Worm (Caenorhabditis elegans) whole organism, late embryonic: Measurements from ENCODE around the gene F49E11.2.

Experiments
- C08G9.2 ChIP-seq: sonication (generic microtip); optimal IDR thresholded peaks from 2 replicates; lab custom pipeline; 2016; ENCODE audit warnings: mild to moderate bottlenecking, missing genetic modification characterization, moderate library complexity, missing compliant biosample characterization
- F13H6.1 ChIP-seq: sonication (generic microtip); optimal IDR thresholded peaks from 2 replicates; lab custom pipeline; 2016; ENCODE audit warnings: missing genetic modification characterization, missing compliant biosample characterization
- K02D7.2 ChIP-seq: sonication (generic microtip); optimal IDR thresholded peaks from 2 replicates; lab custom pipeline; 2017; ENCODE audit warnings: mild to moderate bottlenecking, missing genetic modification characterization, missing compliant biosample characterization
- K09A11.1 ChIP-seq: sonication (generic microtip); optimal IDR thresholded peaks from 2 replicates; lab custom pipeline; 2017; ENCODE audit warnings: antibody characterized with exemption, mild to moderate bottlenecking, missing genetic modification characterization, missing compliant biosample characterization; ENCODE audit not compliant: insufficient read depth
- Y22D7AL.16 ChIP-seq: sonication (generic microtip); optimal IDR thresholded peaks from 2 replicates; lab custom pipeline; 2016; ENCODE audit warnings: missing genetic modification characterization, missing compliant biosample characterization
- ceh-14 ChIP-seq: sonication (generic microtip); optimal IDR thresholded peaks from 2 replicates; lab custom pipeline; 2016; ENCODE audit warnings: missing genotype, missing genetic modification characterization, missing compliant biosample characterization
- ceh-18 ChIP-seq: sonication (generic microtip); optimal IDR thresholded peaks from 2 replicates; lab custom pipeline; 2016; ENCODE audit warnings: missing genetic modification characterization, missing compliant biosample characterization
- ceh-19 ChIP-seq: fragments of 200-800 bp; sonication (Bioruptor generic); optimal IDR thresholded peaks from 2 replicates; lab custom pipeline; 2018; ENCODE audit warnings: mild to moderate bottlenecking, missing genetic modification characterization, missing compliant biosample characterization
- ceh-2 ChIP-seq: sonication (generic microtip); optimal IDR thresholded peaks from 2 replicates; lab custom pipeline; 2016; ENCODE audit warnings: missing genotype, missing genetic modification characterization, missing compliant biosample characterization
- ceh-31 ChIP-seq: sonication (generic microtip); optimal IDR thresholded peaks from 2 replicates; lab custom pipeline; 2016; ENCODE audit warnings: missing genetic modification characterization, missing compliant biosample characterization
- ceh-48 ChIP-seq: sonication (generic microtip); optimal IDR thresholded peaks from 2 replicates; lab custom pipeline; 2016; ENCODE audit warnings: missing genetic modification characterization, inconsistent platforms, missing compliant biosample characterization
- dmd-4 ChIP-seq: sonication (generic microtip); optimal IDR thresholded peaks from 2 replicates; lab custom pipeline; 2016; ENCODE audit warnings: borderline replicate concordance, missing genetic modification characterization, missing compliant biosample characterization
- elt-4 ChIP-seq: sonication (generic microtip); optimal IDR thresholded peaks from 2 replicates; lab custom pipeline; 2016; ENCODE audit warnings: missing genetic modification characterization, missing compliant biosample characterization
- eyg-1 ChIP-seq: sonication (generic microtip); optimal IDR thresholded peaks from 2 replicates; lab custom pipeline; 2016; ENCODE audit warnings: missing genotype, missing genetic modification characterization, missing compliant biosample characterization
- fax-1 ChIP-seq: sonication (generic microtip); optimal IDR thresholded peaks from 2 replicates; lab custom pipeline; 2016; ENCODE audit warnings: missing genotype, missing genetic modification characterization, missing compliant biosample characterization
- fkh-6 ChIP-seq: sonication (generic microtip); optimal IDR thresholded peaks from 2 replicates; lab custom pipeline; 2016; ENCODE audit warnings: missing genetic modification characterization, missing compliant biosample characterization
- gmeb-2 ChIP-seq: sonication (generic microtip); optimal IDR thresholded peaks from 2 replicates; lab custom pipeline; 2016; ENCODE audit warnings: missing genetic modification characterization, inconsistent platforms, missing compliant biosample characterization
- hlh-15 ChIP-seq: sonication (generic microtip); optimal IDR thresholded peaks from 2 replicates; lab custom pipeline; 2016; ENCODE audit warnings: missing genetic modification characterization, missing compliant biosample characterization
- hlh-6 ChIP-seq: sonication (generic microtip); optimal IDR thresholded peaks from 2 replicates; lab custom pipeline; 2016; ENCODE audit warnings: missing genotype, missing genetic modification characterization, missing compliant biosample characterization
- hlh-8 ChIP-seq: sonication (generic microtip); optimal IDR thresholded peaks from 2 replicates; lab custom pipeline; 2016; ENCODE audit warnings: missing genotype, missing genetic modification characterization, missing compliant biosample characterization
- mec-3 ChIP-seq: sonication (generic microtip); optimal IDR thresholded peaks from 2 replicates; lab custom pipeline; 2016; ENCODE audit warnings: borderline replicate concordance, missing genetic modification characterization, missing compliant biosample characterization
- nfya-1 ChIP-seq: sonication (generic microtip); optimal IDR thresholded peaks from 2 replicates; lab custom pipeline; 2017; ENCODE audit warnings: missing genetic modification characterization, mild to moderate bottlenecking, missing compliant biosample characterization, antibody characterized with exemption, moderate library complexity
- npax-4 ChIP-seq: sonication (generic microtip); optimal IDR thresholded peaks from 2 replicates; lab custom pipeline; 2016; ENCODE audit warnings: missing genetic modification characterization, missing compliant biosample characterization
- pax-1 ChIP-seq: fragments of 150-350 bp; optimal IDR thresholded peaks from 2 replicates; lab custom pipeline; 2014; ENCODE audit warnings: missing biosample characterization, missing genetic modification characterization
- pha-4 ChIP-seq: fragments of 150-350 bp; optimal IDR thresholded peaks from 2 replicates; lab custom pipeline; 2018; ENCODE audit warnings: missing biosample characterization, missing genetic modification reagents, missing genetic modification characterization
- pqm-1 ChIP-seq: sonication (generic microtip); optimal IDR thresholded peaks from 2 replicates; lab custom pipeline; 2016; ENCODE audit warnings: missing genetic modification characterization, missing compliant biosample characterization
- ref-2 ChIP-seq: sonication (generic microtip); optimal IDR thresholded peaks from 2 replicates; lab custom pipeline; 2016; ENCODE audit warnings: missing genetic modification characterization, missing compliant biosample characterization
- sox-4 ChIP-seq: sonication (generic microtip); optimal IDR thresholded peaks from 2 replicates; lab custom pipeline; 2017; ENCODE audit warnings: mild to moderate bottlenecking, missing genetic modification characterization, inconsistent platforms, missing compliant biosample characterization
- syd-9 ChIP-seq: sonication (generic microtip); optimal IDR thresholded peaks from 2 replicates; lab custom pipeline; 2016; ENCODE audit warnings: mild to moderate bottlenecking, missing genetic modification characterization, moderate library complexity, missing compliant biosample characterization
- tbx-2 ChIP-seq: sonication (generic microtip); optimal IDR thresholded peaks from 2 replicates; lab custom pipeline; 2016; ENCODE audit warnings: missing genetic modification characterization, missing compliant biosample characterization
- ttx-3 ChIP-seq: sonication (generic microtip); optimal IDR thresholded peaks from 2 replicates; lab custom pipeline; 2016; ENCODE audit warnings: missing genetic modification reagents, missing genetic modification characterization, missing compliant biosample characterization
- unc-3 ChIP-seq, 2 experiments: fragments of 200-800 bp in 1 of 2; sonication (Bioruptor generic) in 1 of 2; sonication (generic microtip) in 1 of 2; conservative IDR thresholded peaks in 1 of 2; optimal IDR thresholded peaks in 1 of 2; 2 replicates each; pipeline versions ENCODE4 v1.3.6 to Lab custom; 2016 to 2022; ENCODE audit warnings: missing compliant biosample characterization in 2 of 2, missing genetic modification characterization in 2 of 2, missing genetic modification reagents in 1 of 2
- unc-42 ChIP-seq: sonication (generic microtip); optimal IDR thresholded peaks from 2 replicates; lab custom pipeline; 2016; ENCODE audit warnings: missing genotype, missing genetic modification characterization, missing compliant biosample characterization
- unc-55 ChIP-seq: sonication (generic microtip); optimal IDR thresholded peaks from 2 replicates; lab custom pipeline; 2017; ENCODE audit warnings: missing biosample characterization, missing genetic modification reagents, missing genetic modification characterization

The F49E11.2 gene

ce11 chrIV:13026762-13027161, 12.0 kb downstream of the F49E11.2 start:
- TF ChIP-seq F13H6.1 (no peak), pha-4 (tag; lab: Kevin White, UChicago) (no peak), ceh-2 (tag; lab: Kevin White, UChicago) (no peak), unc-42 (tag; lab: Kevin White, UChicago) (no peak)
- TF ChIP-seq, all 69 proteins: peak for 0

ce11 chrIV:13025853-13026343, 12.9 kb downstream of the F49E11.2 start:
- peak; percentile 20 for TF ChIP-seq ceh-18 (tag; lab: Kevin White, UChicago)
- peak; percentile 33 for TF ChIP-seq ceh-19 (GFP tag; lab: Kevin White, UChicago)
- TF ChIP-seq dmd-4: no peak
- peak; percentile 33 for TF ChIP-seq nfya-1 (tag; lab: Kevin White, UChicago)
- TF ChIP-seq fax-1 (tag; lab: Kevin White, UChicago): peak; percentile 2
- TF ChIP-seq ceh-31: peak; percentile 36
- TF ChIP-seq unc-42 (tag; lab: Kevin White, UChicago): peak; percentile 93
- no peak for TF ChIP-seq K09A11.1 (tag; lab: Kevin White, UChicago)
- TF ChIP-seq fkh-6 (tag; lab: Kevin White, UChicago): peak; percentile 1
- TF ChIP-seq, all 69 proteins: peak for 7

ce11 chrIV:13022892-13023291, 15.9 kb downstream of the F49E11.2 start:
- TF ChIP-seq unc-42 (tag; lab: Kevin White, UChicago) (no peak), K09A11.1 (tag; lab: Kevin White, UChicago) (no peak), ref-2 (no peak), syd-9 (tag; lab: Kevin White, UChicago) (no peak), fax-1 (tag; lab: Kevin White, UChicago) (peak; percentile 57), ceh-14 (no peak), elt-4 (peak; percentile 55), unc-3 (GFP tag; conservative IDR thresholded peaks at IDR 0.05; lab: Robert Waterston, UW) (no peak), unc-3 (tag; optimal IDR thresholded peaks at IDR 0.05; lab: Kevin White, UChicago) (no peak), hlh-6 (tag; lab: Kevin White, UChicago) (peak; percentile 54), tbx-2 (tag; lab: Kevin White, UChicago) (peak; percentile 21), C08G9.2 (tag; lab: Kevin White, UChicago) (peak; percentile 36), mec-3 (tag; lab: Kevin White, UChicago) (no peak), hlh-8 (no peak)

- TF ChIP-seq unc-3 (GFP tag; conservative IDR thresholded peaks at IDR 0.05; lab: Robert Waterston, UW) (no peak), unc-3 (tag; optimal IDR thresholded peaks at IDR 0.05; lab: Kevin White, UChicago) (no peak), eyg-1 (tag; lab: Kevin White, UChicago) (no peak), ceh-48 (tag; lab: Kevin White, UChicago) (no peak), pqm-1 (tag; lab: Kevin White, UChicago) (no peak), ttx-3 (tag; lab: Kevin White, UChicago) (no peak), K02D7.2 (tag; lab: Kevin White, UChicago) (no peak), hlh-15 (tag; lab: Kevin White, UChicago) (no peak), Y22D7AL.16 (tag; lab: Kevin White, UChicago) (no peak), gmeb-2 (tag; lab: Kevin White, UChicago) (no peak)
Measured at ce11 chrIV:13021006-13021405, 17.8 kb downstream of the F49E11.2 start.

ce11 chrIV:13016820-13017219, 22.0 kb downstream of the F49E11.2 start:
- no peak for TF ChIP-seq unc-3 (GFP tag; conservative IDR thresholded peaks at IDR 0.05; lab: Robert Waterston, UW)
- TF ChIP-seq unc-3 (tag; optimal IDR thresholded peaks at IDR 0.05; lab: Kevin White, UChicago): no peak
- no peak for TF ChIP-seq elt-4
- no peak for TF ChIP-seq pqm-1 (tag; lab: Kevin White, UChicago)
- no peak for TF ChIP-seq unc-55 (GFP tag; lab: Kevin White, UChicago)
- TF ChIP-seq npax-4: no peak
- TF ChIP-seq pax-1 (tag; lab: Kevin White, UChicago): no peak
- peak; percentile 16 for TF ChIP-seq sox-4 (tag; lab: Kevin White, UChicago)
- TF ChIP-seq unc-42 (tag; lab: Kevin White, UChicago): peak; percentile 82
- TF ChIP-seq, all 69 proteins: peak for 2
